Worm (Caenorhabditis elegans) whole organism, young adult: ENCODE data around the gene arrd-12.

Source experiments
- B0261.1 ChIP-seq: sonication (generic microtip); optimal IDR thresholded peaks from 2 replicates; lab custom pipeline; 2016; ENCODE audit warnings: mild to moderate bottlenecking, missing genetic modification characterization, moderate library complexity, missing compliant biosample characterization
- F22D6.2 ChIP-seq: sonication (generic microtip); optimal IDR thresholded peaks from 2 replicates; lab custom pipeline; 2016; ENCODE audit warnings: mild to moderate bottlenecking, missing genetic modification characterization, missing compliant biosample characterization
- F33H1.4 ChIP-seq: fragments of 200-800 bp; sonication (Bioruptor generic); IDR thresholded peaks from 2 replicates; pipeline ENCODE4 v1.3.6; 2022; ENCODE audit warnings: missing genetic modification reagents, missing genetic modification characterization, missing compliant biosample characterization
- ceh-100 ChIP-seq: fragments of 200-800 bp; sonication (Bioruptor generic); IDR thresholded peaks from 2 replicates; pipeline ENCODE4 v1.3.6; 2022; ENCODE audit warnings: missing genetic modification reagents, missing genetic modification characterization, missing compliant biosample characterization
- ceh-91 ChIP-seq: fragments of 200-800 bp; sonication (Bioruptor generic); IDR thresholded peaks from 2 replicates; pipeline ENCODE4 v1.3.6; 2022; ENCODE audit warnings: missing genetic modification reagents, missing genetic modification characterization, missing compliant biosample characterization
- chd-7 ChIP-seq: sonication (generic microtip); optimal IDR thresholded peaks from 2 replicates; lab custom pipeline; 2016; ENCODE audit warnings: mild to moderate bottlenecking, missing genetic modification characterization, moderate library complexity, missing compliant biosample characterization
- egl-18 ChIP-seq: fragments of 200-800 bp; sonication (Bioruptor generic); IDR thresholded peaks from 2 replicates; pipeline ENCODE4 v1.3.6; 2022; ENCODE audit warnings: missing genetic modification reagents, missing genetic modification characterization, missing compliant biosample characterization
- pha-4 ChIP-seq: fragments of 150-350 bp; sonication (generic microtip); optimal IDR thresholded peaks from 2 replicates; lab custom pipeline; 2014; ENCODE audit warnings: missing biosample characterization, missing genetic modification reagents, missing genetic modification characterization
- snpc-3.4 ChIP-seq: sonication (generic microtip); optimal IDR thresholded peaks from 2 replicates; lab custom pipeline; 2017; ENCODE audit warnings: missing genetic modification characterization, mild to moderate bottlenecking, missing compliant biosample characterization, antibody characterized with exemption, moderate library complexity, missing genotype, missing genetic modification reagents

DNA sequence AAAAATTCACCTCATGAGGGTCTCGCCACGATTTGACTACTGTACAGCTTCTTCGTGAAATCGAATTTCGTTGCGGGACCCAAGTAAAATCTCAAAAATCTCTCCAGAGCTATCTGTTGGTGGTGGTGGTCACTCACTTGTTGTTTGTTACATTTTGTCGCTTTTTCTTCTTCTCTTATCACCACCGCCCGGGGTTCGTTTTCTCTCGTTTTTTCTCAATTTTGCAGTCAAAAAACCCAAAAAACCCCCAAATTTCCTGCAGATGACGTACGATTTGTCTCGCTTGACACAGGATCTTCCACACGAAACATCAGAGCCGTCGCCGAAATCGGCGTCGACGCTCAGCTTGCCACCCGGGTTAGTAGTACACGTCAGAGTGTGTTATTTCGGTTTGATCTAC, 30.0 kb upstream of the arrd-12 start, which contains the start of gene R06B9.5:
- no peak for TF ChIP-seq B0261.1 (tag; lab: Kevin White, UChicago)
- TF ChIP-seq F33H1.4, result no peak
- no peak for TF ChIP-seq snpc-3.4
- no peak for TF ChIP-seq F22D6.2
- TF ChIP-seq ceh-91 (GFP tag; lab: Robert Waterston, UW), result no peak
- TF ChIP-seq egl-18 (GFP tag; lab: Robert Waterston, UW), result no peak
- TF ChIP-seq chd-7 (tag; lab: Kevin White, UChicago), result no peak
- no peak for TF ChIP-seq ceh-100 (GFP tag; lab: Robert Waterston, UW)
- no peak for TF ChIP-seq pha-4 (tag; lab: Kevin White, UChicago)
